Fruit fly (Drosophila melanogaster) Kc167 (cell line): Measurements from ENCODE around the gene CG6059.

ENCODE experiments used
- Myc ChIP-seq: fragments of >200 bp; optimal IDR thresholded peaks from 2 replicates; lab custom pipeline; 2017; ENCODE audit warnings: missing external identifiers
- Sin3A ChIP-seq: fragments of >200 bp; optimal IDR thresholded peaks from 2 replicates; lab custom pipeline; 2018; ENCODE audit warnings: missing external identifiers
- h ChIP-seq: fragments of >200 bp; optimal IDR thresholded peaks from 3 replicates; lab custom pipeline; 2018; ENCODE audit warnings: missing external identifiers
- insv ChIP-seq: fragments of >200 bp; optimal IDR thresholded peaks from 3 replicates; lab custom pipeline; 2018; ENCODE audit warnings: missing external identifiers
- psq ChIP-seq: fragments of >200 bp; optimal IDR thresholded peaks from 2 replicates; lab custom pipeline; 2017; ENCODE audit warnings: missing external identifiers
- ttk ChIP-seq: sonication (Bioruptor generic); optimal IDR thresholded peaks from 2 replicates; lab custom pipeline; 2017; ENCODE audit warnings: missing external identifiers

DNA sequence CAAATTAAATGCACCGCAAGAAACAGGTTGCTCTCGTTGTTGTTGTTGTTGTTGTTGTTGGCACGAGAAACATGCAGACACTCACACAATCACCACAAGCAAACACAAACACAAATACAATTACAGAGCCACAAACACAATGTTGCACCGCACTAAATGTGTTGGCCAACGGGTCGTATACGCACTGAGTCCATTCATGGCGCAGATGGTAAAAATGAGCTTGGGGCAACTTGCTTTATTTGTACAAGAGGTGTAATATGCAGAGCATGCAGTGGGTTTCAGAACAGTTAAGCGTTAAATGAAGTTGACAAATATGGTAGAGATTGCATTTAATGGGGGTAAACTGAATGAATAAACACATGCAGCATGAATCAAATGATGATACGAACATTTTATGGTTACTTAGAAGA, 13.4 kb upstream of the CG6059 start:
- TF ChIP-seq insv (lab: Kevin White, UChicago) (no peak), psq (lab: Kevin White, UChicago) (no peak), h (lab: Kevin White, UChicago) (no peak), Myc (lab: Kevin White, UChicago) (no peak), Sin3A (lab: Kevin White, UChicago) (no peak), ttk (lab: Kevin White, UChicago) (no peak)
